Fruit fly (Drosophila melanogaster) whole organism, embryonic: Measurements from ENCODE around the gene CG31178.
A peak's percentile ranks its signal among the peaks of the same experiment; 100 is the strongest.

ENCODE experiments used
- CG11456 ChIP-seq: fragments of 200-800 bp; sonication (Bioruptor generic); IDR thresholded peaks from 3 replicates; pipeline ENCODE4 v1.3.6; 2022; ENCODE audit warnings: missing biosample characterization, missing genetic modification characterization
- CG4360 ChIP-seq: fragments of 200-800 bp; sonication (Bioruptor generic); IDR thresholded peaks from 2 replicates; pipeline ENCODE4 v1.3.6; 2022; ENCODE audit warnings: missing biosample characterization, missing genetic modification characterization
- Hey ChIP-seq: fragments of 200-800 bp; sonication (Bioruptor generic); optimal IDR thresholded peaks from 3 replicates; lab custom pipeline; 2018; ENCODE audit warnings: missing biosample characterization, mild to moderate bottlenecking, missing genetic modification characterization
- Hr78 ChIP-seq, 2 experiments: fragments of 200-800 bp in 1 of 2; fragments of >200 bp in 1 of 2; sonication (Bioruptor generic) in 1 of 2; optimal IDR thresholded peaks; 2 replicates each; lab custom pipeline; 2017 to 2019; ENCODE audit warnings: missing biosample characterization in 2 of 2, missing genetic modification characterization in 2 of 2, mild to moderate bottlenecking in 1 of 2, moderate library complexity in 1 of 2
- Max ChIP-seq: fragments of 200-800 bp; sonication (Bioruptor generic); optimal IDR thresholded peaks from 2 replicates; lab custom pipeline; 2016; ENCODE audit warnings: missing biosample characterization, mild to moderate bottlenecking, missing genetic modification characterization
- fru ChIP-seq: fragments of >200 bp; optimal IDR thresholded peaks from 2 replicates; lab custom pipeline; 2017
- fu2 ChIP-seq: fragments of 200-800 bp; sonication (Bioruptor generic); optimal IDR thresholded peaks from 2 replicates; lab custom pipeline; 2016; ENCODE audit warnings: missing biosample characterization, missing genetic modification characterization
- gcm ChIP-seq: fragments of 200-800 bp; sonication (Bioruptor generic); optimal IDR thresholded peaks from 2 replicates; lab custom pipeline; 2019; ENCODE audit warnings: missing biosample characterization, mild to moderate bottlenecking, missing genetic modification characterization, moderate library complexity
- oc ChIP-seq: fragments of 200-800 bp; sonication (Bioruptor generic); optimal IDR thresholded peaks from 2 replicates; lab custom pipeline; 2018; ENCODE audit warnings: missing biosample characterization, mild to moderate bottlenecking, missing genetic modification characterization, moderate library complexity
- pan ChIP-seq, 4 experiments: fragments of >200 bp in 3 of 4; fragments of 200-800 bp in 1 of 4; sonication (Bioruptor generic) in 1 of 4; optimal IDR thresholded peaks in 3 of 4; IDR thresholded peaks in 1 of 4; 2 replicates each; pipeline versions ENCODE4 v1.3.6 to Lab custom; 2017 to 2022; ENCODE audit warnings: missing biosample characterization in 2 of 4, missing genetic modification characterization in 2 of 4, mixed read lengths in 1 of 4
- tll ChIP-seq, 2 experiments: fragments of 200-800 bp in 1 of 2; fragments of >200 bp in 1 of 2; sonication (Bioruptor generic) in 1 of 2; optimal IDR thresholded peaks; 2 replicates each; lab custom pipeline; 2017 to 2019; ENCODE audit warnings: missing biosample characterization in 2 of 2, missing genetic modification characterization in 2 of 2, mild to moderate bottlenecking in 1 of 2, moderate library complexity in 1 of 2

dm6 chr3R:21858290-21858875, 15.2 kb upstream of the CG31178 start:
- TF ChIP-seq Max (GFP tag; lab: Kevin White, UChicago), result no peak
- TF ChIP-seq fru (lab: Kevin White, UChicago), result no peak
- TF ChIP-seq oc, result no peak
- TF ChIP-seq gcm (GFP tag; lab: Kevin White, UChicago), result no peak
- TF ChIP-seq CG11456 (GFP tag; lab: Robert Waterston, UW), result 0 out of 3 replicates have a peak, but pooled peaks have one; percentile 27
- peak in 1 of 2 experiments; percentile 0 for TF ChIP-seq tll (GFP tag; optimal IDR thresholded peaks at IDR 0.05; lab: Kevin White, UChicago)
- no peak for TF ChIP-seq pan (optimal IDR thresholded peaks at IDR 0.05; lab: Kevin White, UChicago)
- TF ChIP-seq pan (GFP tag; optimal IDR thresholded peaks at IDR 0.05 in 1 of 2, IDR thresholded peaks at IDR 0.05 in 1 of 2), result no peak
- TF ChIP-seq Hey, result no peak
- TF ChIP-seq CG4360 (GFP tag; lab: Robert Waterston, UW), result peak; percentile 66
- peak in 1 of 2 experiments; percentile 62 for TF ChIP-seq Hr78 (GFP tag; optimal IDR thresholded peaks at IDR 0.05; lab: Kevin White, UChicago)
- TF ChIP-seq fu2 (GFP tag; lab: Kevin White, UChicago), result no peak
